7 worm cellular contexts compared by ENCODE assay signal in the genomic region with DNA sequence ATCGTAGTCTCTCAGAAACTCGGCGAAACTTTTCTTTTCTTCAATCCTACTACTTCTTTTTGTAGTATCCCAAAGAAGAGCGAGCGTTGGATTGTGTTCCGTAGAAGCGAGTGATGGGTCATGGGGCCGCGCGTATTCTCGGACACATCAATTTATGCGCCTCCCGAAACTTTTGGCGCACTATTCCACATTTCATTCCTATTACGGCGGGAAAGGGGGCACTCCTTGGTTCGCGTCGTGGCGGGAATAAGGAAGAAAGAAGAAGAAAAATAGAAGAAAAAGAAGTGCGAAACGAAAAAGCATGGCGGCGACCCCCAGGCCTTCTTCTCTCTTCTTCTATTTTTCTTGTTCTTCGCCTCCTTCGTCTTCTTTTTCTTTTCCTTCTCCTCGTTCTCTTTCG.
TF ChIP-seq lines count a peak whose summit lies in the region.

No protein-coding gene starts in this region.

TF ChIP-seq in whole organism, L1 larva, 84 proteins besides CTCF, POLR2A, EP300 and RAD21 (continues in another document):
- TF ChIP-seq unc-86 (tag; optimal IDR thresholded peaks at IDR 0.05; lab: Kevin White, UChicago) (no peak), fkh-10 (GFP tag; optimal IDR thresholded peaks at IDR 0.05; lab: Kevin White, UChicago) (peak; percentile 19), nhr-84 (tag; optimal IDR thresholded peaks at IDR 0.05; lab: Kevin White, UChicago) (no peak), nhr-76 (tag; optimal IDR thresholded peaks at IDR 0.05; lab: Kevin White, UChicago) (no peak), unc-62 (GFP tag; optimal IDR thresholded peaks at IDR 0.05; lab: Kevin White, UChicago) (no peak), sup-37 (GFP tag; optimal IDR thresholded peaks at IDR 0.05; lab: Kevin White, UChicago) (no peak), isw-1 (GFP tag; IDR thresholded peaks at IDR 0.05; lab: Robert Waterston, UW) (peak; percentile 9; the same call in 1 of the 2 replicates), lin-14 (GFP tag; optimal IDR thresholded peaks at IDR 0.05; lab: Kevin White, UChicago) (peak; percentile 80), aha-1 (tag; optimal IDR thresholded peaks at IDR 0.05; lab: Kevin White, UChicago) (no peak), dsc-1 (tag; optimal IDR thresholded peaks at IDR 0.05; lab: Kevin White, UChicago) (no peak), ama-1 (optimal IDR thresholded peaks at IDR 0.05; lab: Kevin White, UChicago) (no peak), nhr-19 (GFP tag; conservative IDR thresholded peaks at IDR 0.05; lab: Robert Waterston, UW) (no peak)

TF ChIP-seq in whole organism, L2 larva, 48 proteins besides CTCF, POLR2A, EP300 and RAD21 (continues in another document):
- TF ChIP-seq ama-1 (optimal IDR thresholded peaks at IDR 0.05; lab: Kevin White, UChicago) (no peak), elt-1 (tag; optimal IDR thresholded peaks at IDR 0.05; lab: Kevin White, UChicago) (no peak), egl-27 (tag; optimal IDR thresholded peaks at IDR 0.05; lab: Kevin White, UChicago) (no peak), lin-13 (GFP tag; optimal IDR thresholded peaks at IDR 0.05; lab: Kevin White, UChicago) (no peak), elt-3 (tag; optimal IDR thresholded peaks at IDR 0.05; lab: Kevin White, UChicago) (no peak), zag-1 (tag; optimal IDR thresholded peaks at IDR 0.05; lab: Kevin White, UChicago) (peak; percentile 52), ztf-11 (tag; optimal IDR thresholded peaks at IDR 0.05; lab: Kevin White, UChicago) (no peak), R02D3.7 (tag; optimal IDR thresholded peaks at IDR 0.05; lab: Kevin White, UChicago) (no peak), dmd-4 (tag; optimal IDR thresholded peaks at IDR 0.05; lab: Kevin White, UChicago) (no peak), sem-4 (tag; optimal IDR thresholded peaks at IDR 0.05; lab: Kevin White, UChicago) (no peak), lsy-2 (tag; optimal IDR thresholded peaks at IDR 0.05; lab: Kevin White, UChicago) (peak in 1 of 2 experiments; percentile 11), mdl-1 (tag; optimal IDR thresholded peaks at IDR 0.05; lab: Kevin White, UChicago) (peak in 1 of 2 experiments; percentile 9), nhr-12 (tag; optimal IDR thresholded peaks at IDR 0.05; lab: Kevin White, UChicago) (no peak)

TF ChIP-seq in whole organism, L3 larva, 47 proteins besides CTCF, POLR2A, EP300 and RAD21:
- TF ChIP-seq lin-39 (tag; optimal IDR thresholded peaks at IDR 0.05; lab: Kevin White, UChicago), result peak; percentile 1
- TF ChIP-seq egl-5 (tag; optimal IDR thresholded peaks at IDR 0.05; lab: Kevin White, UChicago), result no peak
- TF ChIP-seq nhr-237 (tag; optimal IDR thresholded peaks at IDR 0.05; lab: Kevin White, UChicago), result no peak
- peak; percentile 41 for TF ChIP-seq nfya-1 (tag; optimal IDR thresholded peaks at IDR 0.05; lab: Kevin White, UChicago; ENCODE audit: insufficient read depth)
- TF ChIP-seq nhr-23 (tag; optimal IDR thresholded peaks at IDR 0.05; lab: Kevin White, UChicago), result peak; percentile 6
- no peak for TF ChIP-seq lsy-12 (tag; optimal IDR thresholded peaks at IDR 0.05; lab: Kevin White, UChicago)
- no peak for TF ChIP-seq zag-1 (tag; optimal IDR thresholded peaks at IDR 0.05; lab: Kevin White, UChicago)
- no peak for TF ChIP-seq nhr-43 (tag; optimal IDR thresholded peaks at IDR 0.05; lab: Kevin White, UChicago; ENCODE audit: poor library complexity, severe bottlenecking)

TF ChIP-seq in whole organism, L4 larva, 104 proteins besides CTCF, POLR2A, EP300 and RAD21:
- TF ChIP-seq ctbp-1 (GFP tag; IDR thresholded peaks at IDR 0.05; lab: Robert Waterston, UW), result 0 out of 2 replicates have a peak, but pooled peaks have one; percentile 49
- 0 out of 2 replicates have a peak, but pooled peaks have one; percentile 16 for TF ChIP-seq hmg-1.1 (GFP tag; IDR thresholded peaks at IDR 0.05; lab: Robert Waterston, UW)
- no peak for TF ChIP-seq daf-16 (GFP tag; optimal IDR thresholded peaks at IDR 0.05; lab: Kevin White, UChicago)
- no peak for TF ChIP-seq daf-16 (tag; optimal IDR thresholded peaks at IDR 0.05; lab: Kevin White, UChicago)
- TF ChIP-seq hlh-30 (tag; optimal IDR thresholded peaks at IDR 0.05; lab: Kevin White, UChicago; ENCODE audit: insufficient read depth), result peak; percentile 47
- no peak for TF ChIP-seq ces-1 (GFP tag; optimal IDR thresholded peaks at IDR 0.05; lab: Kevin White, UChicago)

TF ChIP-seq in whole organism, late embryonic, 69 proteins besides CTCF, POLR2A, EP300 and RAD21:
- TF ChIP-seq unc-42 (tag; optimal IDR thresholded peaks at IDR 0.05; lab: Kevin White, UChicago), result peak; percentile 21
- no peak for TF ChIP-seq ets-4 (tag; optimal IDR thresholded peaks at IDR 0.05; lab: Kevin White, UChicago)
- TF ChIP-seq fkh-6 (tag; optimal IDR thresholded peaks at IDR 0.05; lab: Kevin White, UChicago), result no peak
- TF ChIP-seq pat-9 (tag; optimal IDR thresholded peaks at IDR 0.05; lab: Kevin White, UChicago), result no peak
- TF ChIP-seq ceh-19 (GFP tag; optimal IDR thresholded peaks at IDR 0.05; lab: Kevin White, UChicago), result peak; percentile 9
TF ChIP-seq in whole organism, late embryonic: peak in this region for 2.

TF ChIP-seq in whole organism, mixed stage, embryonic, 35 proteins besides CTCF, POLR2A, EP300 and RAD21:
- TF ChIP-seq M03D4.4 (tag; optimal IDR thresholded peaks at IDR 0.05; lab: Kevin White, UChicago) (no peak), ces-1 (GFP tag; optimal IDR thresholded peaks at IDR 0.05; lab: Kevin White, UChicago) (peak; percentile 46)
TF ChIP-seq in whole organism, mixed stage, embryonic: peak in this region for 1.

TF ChIP-seq in whole organism, young adult, 124 proteins besides CTCF, POLR2A, EP300 and RAD21:
- TF ChIP-seq akir-1 (GFP tag; optimal IDR thresholded peaks at IDR 0.05; lab: Kevin White, UChicago) (no peak), zfh-2 (GFP tag; conservative IDR thresholded peaks at IDR 0.05; lab: Robert Waterston, UW) (peak; percentile 47; the same call in 1 of the 2 replicates)
